Worm (Caenorhabditis elegans) whole organism, midembryonic: ENCODE data around the gene nspa-9.

Experiments
- T22C8.4 ChIP-seq: fragments of 200-800 bp; sonication (Bioruptor generic); IDR thresholded peaks from 2 replicates; pipeline ENCODE4 v1.3.6; 2022; ENCODE audit warnings: missing genetic modification characterization, missing compliant biosample characterization
- cog-1 ChIP-seq: sonication (generic microtip); optimal IDR thresholded peaks from 2 replicates; lab custom pipeline; 2016; ENCODE audit warnings: missing genetic modification characterization, missing compliant biosample characterization
- klf-2 ChIP-seq: fragments of 200-800 bp; sonication (Bioruptor generic); conservative IDR thresholded peaks from 2 replicates; pipeline ENCODE4 v1.3.6; 2022; ENCODE audit warnings: missing genetic modification reagents, missing genetic modification characterization, missing compliant biosample characterization
- med-1 ChIP-seq: sonication (generic microtip); optimal IDR thresholded peaks from 2 replicates; lab custom pipeline; 2017; ENCODE audit warnings: missing genetic modification characterization, mild to moderate bottlenecking, missing compliant biosample characterization, antibody characterized with exemption, missing genetic modification reagents; ENCODE audit not compliant: insufficient read depth

ce11 chrX:11738602-11739100 is at the start of gene nspa-9:
- TF ChIP-seq T22C8.4 (GFP tag; lab: Robert Waterston, UW) (no peak), med-1 (GFP tag; lab: Kevin White, UChicago) (no peak), klf-2 (GFP tag; lab: Robert Waterston, UW) (no peak), cog-1 (tag; lab: Kevin White, UChicago) (no peak)
